Worm (Caenorhabditis elegans): ENCODE measurements around the gene mtm-9.

mtm-9 gene

DNA sequence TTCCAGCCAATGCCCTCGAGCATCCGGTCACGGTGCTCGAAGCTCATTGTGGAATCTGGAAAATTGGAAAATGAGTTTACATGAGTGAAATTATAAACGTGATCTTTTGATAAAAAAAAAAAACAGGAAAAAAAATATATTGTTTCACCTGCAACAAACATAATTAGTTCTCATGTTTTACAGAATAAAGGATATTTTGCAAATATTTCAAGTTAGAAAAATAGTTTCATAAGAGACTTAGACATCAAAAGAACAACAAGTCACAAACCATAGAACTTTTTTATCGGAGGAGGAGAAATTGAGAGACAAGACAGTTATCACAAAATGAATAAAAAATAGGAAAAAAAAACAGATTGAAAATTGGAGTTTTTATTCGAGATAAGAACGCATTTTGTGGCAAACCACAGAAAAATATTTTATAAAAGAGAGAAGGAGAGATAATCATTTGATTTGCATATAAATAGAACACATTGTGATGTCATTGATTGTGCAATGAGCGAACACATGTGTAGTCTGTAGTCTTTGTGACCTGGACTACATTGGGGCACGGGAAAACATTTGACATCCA is 40.9 kb downstream of the mtm-9 start, which contains the start of gene R08F11.1 (continued):
- peak; percentile 62 for TF ChIP-seq dmd-6 (GFP tag; IDR thresholded peaks at IDR 0.05)
- TF ChIP-seq T20F7.1 (GFP tag; optimal IDR thresholded peaks at IDR 0.05): no peak
- TF ChIP-seq fkh-10 (GFP tag; optimal IDR thresholded peaks at IDR 0.05): no peak
- TF ChIP-seq cey-2 (tag; optimal IDR thresholded peaks at IDR 0.05; ENCODE audit: borderline replicate concordance, insufficient read depth): no peak
- no peak for TF ChIP-seq zag-1 (tag; optimal IDR thresholded peaks at IDR 0.05)
- TF ChIP-seq arid-1 (GFP tag; conservative IDR thresholded peaks at IDR 0.05): no peak
- TF ChIP-seq dmd-9 (GFP tag; IDR thresholded peaks at IDR 0.05): no peak
- TF ChIP-seq hlh-11 (tag; optimal IDR thresholded peaks at IDR 0.05): peak; percentile 53
- TF ChIP-seq mxl-3 (GFP tag; optimal IDR thresholded peaks at IDR 0.05): no peak
- TF ChIP-seq lin-39 (tag; optimal IDR thresholded peaks at IDR 0.05): no peak
- no peak for TF ChIP-seq ceh-82 (tag; optimal IDR thresholded peaks at IDR 0.05)
- TF ChIP-seq nhr-76 (tag; optimal IDR thresholded peaks at IDR 0.05): no peak
- no peak for TF ChIP-seq nhr-25 (tag; optimal IDR thresholded peaks at IDR 0.05; ENCODE audit: borderline replicate concordance, insufficient read depth)
- no peak for TF ChIP-seq ama-1 (optimal IDR thresholded peaks at IDR 0.05)
- no peak for TF ChIP-seq ztf-7 (tag; optimal IDR thresholded peaks at IDR 0.05)
- no peak for TF ChIP-seq F44E2.7 (GFP tag; IDR thresholded peaks at IDR 0.05)
- no peak for TF ChIP-seq F49E8.2 (tag; optimal IDR thresholded peaks at IDR 0.05; ENCODE audit: borderline replicate concordance)
- TF ChIP-seq nhr-28 (tag; optimal IDR thresholded peaks at IDR 0.05): peak; percentile 98
- TF ChIP-seq fos-1 (tag; optimal IDR thresholded peaks at IDR 0.05): no peak
- TF ChIP-seq mdl-1 (tag; optimal IDR thresholded peaks at IDR 0.05): no peak
- TF ChIP-seq set-16 (GFP tag; IDR thresholded peaks at IDR 0.05): no peak
- no peak for TF ChIP-seq lim-7 (GFP tag; IDR thresholded peaks at IDR 0.05)
- TF ChIP-seq lin-1 (GFP tag; IDR thresholded peaks at IDR 0.05): no peak
- peak in 1 of 2 experiments; percentile 9 for TF ChIP-seq unc-62 (GFP tag; optimal IDR thresholded peaks at IDR 0.05 in 1 of 2)
- TF ChIP-seq unc-62 (tag; optimal IDR thresholded peaks at IDR 0.05): no peak
- TF ChIP-seq attf-4 (tag; optimal IDR thresholded peaks at IDR 0.05): no peak
- TF ChIP-seq daf-19 (GFP tag; conservative IDR thresholded peaks at IDR 0.05): no peak
- TF ChIP-seq gei-8 (GFP tag; optimal IDR thresholded peaks at IDR 0.05): no peak
- no peak for TF ChIP-seq tra-1 (GFP tag; IDR thresholded peaks at IDR 0.05)
- TF ChIP-seq sdz-12 (GFP tag; optimal IDR thresholded peaks at IDR 0.05): no peak
- no peak for TF ChIP-seq F26F4.8 (GFP tag; conservative IDR thresholded peaks at IDR 0.05)
- no peak for TF ChIP-seq daf-12 (tag; optimal IDR thresholded peaks at IDR 0.05)
- TF ChIP-seq tag-97 (GFP tag; IDR thresholded peaks at IDR 0.05): no peak
- TF ChIP-seq ZK337.2 (GFP tag; IDR thresholded peaks at IDR 0.05): no peak
- TF ChIP-seq pqm-1 (tag; optimal IDR thresholded peaks at IDR 0.05): peak; percentile 74

DNA sequence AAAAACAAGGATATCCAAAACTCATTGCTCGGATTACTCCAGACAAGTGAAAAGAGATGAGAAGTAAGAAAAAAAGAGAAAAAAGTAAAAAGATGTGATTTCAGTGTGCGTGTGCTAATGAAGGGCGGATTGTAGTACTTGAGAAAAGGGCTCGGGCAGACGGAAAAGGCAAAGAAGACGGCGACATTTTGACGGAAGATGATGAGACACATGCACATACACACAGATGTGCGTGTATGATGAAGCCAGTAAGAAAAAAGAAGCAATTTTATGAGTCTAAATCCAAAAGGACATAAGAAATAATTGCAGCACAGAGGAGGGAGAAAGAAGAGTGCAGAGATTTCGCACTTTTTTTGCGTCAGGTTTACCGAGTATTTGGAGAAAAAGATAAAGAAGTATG is 45.2 kb downstream of the mtm-9 start:
- peak; percentile 68 for TF ChIP-seq fkh-10 (GFP tag; optimal IDR thresholded peaks at IDR 0.05)
- no peak for TF ChIP-seq unc-62 (GFP tag; optimal IDR thresholded peaks at IDR 0.05 in 1 of 2)
- TF ChIP-seq unc-62 (tag; optimal IDR thresholded peaks at IDR 0.05): no peak
- no peak for TF ChIP-seq gei-8 (GFP tag; optimal IDR thresholded peaks at IDR 0.05)
- TF ChIP-seq daf-19 (GFP tag; conservative IDR thresholded peaks at IDR 0.05): no peak
- TF ChIP-seq aha-1 (tag): peak; percentile 63

DNA sequence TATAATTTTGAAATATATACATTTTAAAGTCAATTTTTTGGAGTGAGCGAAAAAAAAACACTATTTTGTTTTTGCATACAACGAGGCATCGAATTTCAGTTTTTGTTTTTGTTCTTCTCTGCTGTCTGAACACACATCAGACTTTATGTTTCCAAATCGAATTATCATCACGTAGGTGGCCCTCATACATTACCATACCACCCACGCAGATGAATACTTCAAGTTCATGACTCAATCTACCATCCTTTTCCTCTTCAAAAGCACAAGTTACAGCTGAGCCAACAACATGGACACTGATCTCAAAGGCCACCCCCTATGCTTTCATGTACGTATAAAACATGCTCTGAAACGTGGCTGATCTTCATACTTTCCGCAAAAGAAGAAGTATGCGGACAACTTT is 46.4 kb downstream of the mtm-9 start, which contains the start of gene R08F11.7:
Gene R08F11.7, plus strand, starts transcription at position 301 of the 400 bp plus-strand sequence.
- TF ChIP-seq lin-39 (tag; optimal IDR thresholded peaks at IDR 0.05): no peak
- no peak for TF ChIP-seq set-16 (GFP tag; IDR thresholded peaks at IDR 0.05)
- TF ChIP-seq aha-1 (tag): peak; percentile 82
- no peak for TF ChIP-seq mdl-1 (tag; optimal IDR thresholded peaks at IDR 0.05)
- TF ChIP-seq ztf-11 (tag; optimal IDR thresholded peaks at IDR 0.05): no peak

DNA sequence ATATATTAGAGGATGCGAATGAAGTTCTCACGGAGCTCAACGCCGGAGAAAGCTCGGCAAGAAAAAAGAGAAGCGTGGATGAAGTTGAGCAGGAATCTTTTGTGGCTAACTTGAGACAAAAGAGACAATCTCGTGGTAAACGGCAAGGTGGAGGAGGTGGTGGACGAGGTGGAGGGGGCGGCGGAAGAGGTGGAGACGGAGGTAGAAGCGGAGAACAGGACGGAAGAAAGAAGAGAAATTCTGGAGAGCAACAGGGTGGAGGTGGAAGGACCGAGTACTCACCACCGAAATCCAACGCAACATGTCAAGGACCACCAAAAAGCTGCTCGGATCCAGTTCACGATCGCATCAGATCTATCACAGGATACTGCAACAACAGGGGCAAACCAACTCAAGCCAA is 47.0 kb downstream of the mtm-9 start:
- TF ChIP-seq set-16 (GFP tag; IDR thresholded peaks at IDR 0.05): peak; percentile 70
- TF ChIP-seq hlh-11 (tag; optimal IDR thresholded peaks at IDR 0.05): no peak
- TF ChIP-seq hmg-1.1 (GFP tag; IDR thresholded peaks at IDR 0.05): no peak
- no peak for TF ChIP-seq mxl-3 (GFP tag; optimal IDR thresholded peaks at IDR 0.05)
